Fruit fly (Drosophila melanogaster) whole organism, pupa: Measurements from ENCODE around the gene tkv.

Experiments used
- CG10348 ChIP-seq: fragments of 200-800 bp; sonication (Bioruptor generic); IDR thresholded peaks from 2 replicates; pipeline ENCODE4 v1.3.6; 2022; ENCODE audit warnings: missing biosample characterization, missing genetic modification characterization
- CG12605 ChIP-seq: fragments of 200-800 bp; sonication (Bioruptor generic); IDR thresholded peaks from 2 replicates; pipeline ENCODE4 v1.3.6; 2022; ENCODE audit warnings: missing biosample characterization, missing genetic modification characterization
- CG13204 ChIP-seq: fragments of 200-800 bp; sonication (Bioruptor generic); optimal IDR thresholded peaks from 2 replicates; lab custom pipeline; 2018; ENCODE audit warnings: missing biosample characterization, mild to moderate bottlenecking, missing genetic modification characterization, moderate library complexity
- CG14655 ChIP-seq: fragments of 200-800 bp; sonication (Bioruptor generic); optimal IDR thresholded peaks from 3 replicates; lab custom pipeline; 2017; ENCODE audit warnings: mild to moderate bottlenecking, missing biosample characterization, missing genetic modification reagents, missing genetic modification characterization
- CG15710 ChIP-seq: fragments of 200-800 bp; sonication (Bioruptor generic); optimal IDR thresholded peaks from 2 replicates; lab custom pipeline; 2018; ENCODE audit warnings: missing biosample characterization, mild to moderate bottlenecking, missing genetic modification characterization, moderate library complexity
- CG17806 ChIP-seq: fragments of 200-800 bp; sonication (Bioruptor generic); optimal IDR thresholded peaks from 2 replicates; lab custom pipeline; 2018; ENCODE audit warnings: missing biosample characterization, mild to moderate bottlenecking, missing genetic modification characterization, moderate library complexity
- CG32121 ChIP-seq: fragments of 200-800 bp; sonication (Bioruptor generic); IDR thresholded peaks from 2 replicates; pipeline ENCODE4 v1.3.6; 2022; ENCODE audit warnings: missing biosample characterization, missing genetic modification characterization
- CG34367 ChIP-seq: fragments of 200-800 bp; sonication (Bioruptor generic); optimal IDR thresholded peaks from 2 replicates; lab custom pipeline; 2018; ENCODE audit warnings: missing biosample characterization, mild to moderate bottlenecking, missing genetic modification characterization
- CG4496 ChIP-seq: fragments of 200-800 bp; sonication (Bioruptor generic); IDR thresholded peaks from 3 replicates; pipeline ENCODE4 v1.3.6; 2022; ENCODE audit warnings: missing biosample characterization, missing genetic modification characterization
- CG8159 ChIP-seq: fragments of 200-800 bp; sonication (Bioruptor generic); optimal IDR thresholded peaks from 3 replicates; lab custom pipeline; 2018; ENCODE audit warnings: missing biosample characterization, mild to moderate bottlenecking, missing genetic modification characterization, moderate library complexity
- CG8301 ChIP-seq: fragments of 200-800 bp; sonication (Bioruptor generic); optimal IDR thresholded peaks from 2 replicates; lab custom pipeline; 2018; ENCODE audit warnings: missing biosample characterization, mild to moderate bottlenecking, missing genetic modification characterization
- CG9948 ChIP-seq: fragments of 200-800 bp; sonication (Bioruptor generic); optimal IDR thresholded peaks from 2 replicates; lab custom pipeline; 2018; ENCODE audit warnings: missing biosample characterization, mild to moderate bottlenecking, missing genetic modification characterization, moderate library complexity
- D1 ChIP-seq: fragments of 200-800 bp; sonication (Bioruptor generic); optimal IDR thresholded peaks from 2 replicates; lab custom pipeline; 2018; ENCODE audit warnings: missing biosample characterization, mild to moderate bottlenecking, missing genetic modification characterization, moderate library complexity
- EcR ChIP-seq: fragments of 200-800 bp; sonication (Bioruptor generic); optimal IDR thresholded peaks from 3 replicates; lab custom pipeline; 2019; ENCODE audit warnings: missing biosample characterization, missing genetic modification characterization, mild to moderate bottlenecking, moderate library complexity, missing genetic modification reagents
- Ets98B ChIP-seq: fragments of 200-800 bp; sonication (Bioruptor generic); IDR thresholded peaks from 2 replicates; pipeline ENCODE4 v1.3.6; 2022; ENCODE audit warnings: missing biosample characterization, missing genetic modification characterization
- Pif1A ChIP-seq: fragments of 200-800 bp; sonication (Bioruptor generic); optimal IDR thresholded peaks from 3 replicates; lab custom pipeline; 2016; ENCODE audit warnings: missing biosample characterization, missing genetic modification characterization
- Pif1B ChIP-seq: fragments of 200-800 bp; sonication (Bioruptor generic); optimal IDR thresholded peaks from 3 replicates; lab custom pipeline; 2016; ENCODE audit warnings: missing biosample characterization, missing genetic modification characterization
- Snoo ChIP-seq: fragments of 200-800 bp; sonication (Bioruptor generic); optimal IDR thresholded peaks from 3 replicates; lab custom pipeline; 2017; ENCODE audit warnings: missing biosample characterization, mild to moderate bottlenecking, missing genetic modification characterization, inconsistent platforms
- fd96Ca ChIP-seq: fragments of 200-800 bp; sonication (Bioruptor generic); IDR thresholded peaks from 3 replicates; pipeline ENCODE4 v1.3.6; 2022; ENCODE audit warnings: missing biosample characterization, missing genetic modification characterization
- gl ChIP-seq: fragments of 200-800 bp; sonication (Bioruptor generic); optimal IDR thresholded peaks from 2 replicates; lab custom pipeline; 2018; ENCODE audit warnings: missing biosample characterization, mild to moderate bottlenecking, missing genetic modification characterization
- rn ChIP-seq: fragments of 200-800 bp; sonication (Bioruptor generic); IDR thresholded peaks from 2 replicates; pipeline ENCODE4 v1.3.6; 2022; ENCODE audit warnings: missing biosample characterization, missing genetic modification characterization

tkv gene

DNA sequence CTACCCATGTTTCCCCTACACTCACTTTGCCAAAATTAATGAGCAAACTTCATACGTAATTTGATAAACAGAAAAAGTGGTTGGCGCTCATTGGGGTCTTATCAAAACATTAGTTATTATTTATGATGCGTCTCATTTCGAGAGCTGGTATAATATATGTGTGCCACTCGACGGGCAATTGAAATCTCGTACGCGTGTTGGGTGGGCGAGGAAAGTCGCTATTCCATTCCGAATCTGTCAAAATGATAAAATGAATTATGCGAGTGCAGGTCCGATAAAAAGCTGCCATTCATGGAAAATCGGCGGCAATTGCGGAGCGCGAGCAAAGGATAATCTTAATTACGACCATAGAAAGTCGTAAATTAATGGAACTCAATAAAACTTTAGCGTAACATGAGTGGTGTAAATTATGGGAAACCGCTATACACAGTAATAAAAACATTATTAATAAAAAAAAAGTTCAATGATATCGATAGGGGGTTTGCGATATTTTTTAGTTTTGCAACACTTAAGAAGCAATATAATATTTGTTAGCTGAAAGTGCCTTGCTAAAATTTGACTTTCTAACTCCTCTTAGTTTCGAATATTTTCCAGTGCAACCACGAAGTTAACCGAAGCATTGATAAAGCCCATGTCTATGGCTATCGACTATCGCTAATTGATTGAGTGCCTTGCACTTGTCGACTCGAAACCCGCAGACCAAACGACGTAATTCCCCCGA is 28.8 kb downstream of the tkv start:
- TF ChIP-seq CG34367 (tag; lab: Kevin White, UChicago) (no peak), CG8159 (tag; lab: Kevin White, UChicago) (no peak), CG17806 (tag; lab: Kevin White, UChicago) (no peak), Pif1B (no peak), Pif1A (GFP tag; lab: Kevin White, UChicago) (no peak), CG13204 (GFP tag; lab: Kevin White, UChicago) (no peak), CG14655 (GFP tag; lab: Kevin White, UChicago) (no peak), CG10348 (GFP tag; lab: Robert Waterston, UW) (no peak), rn (GFP tag; lab: Robert Waterston, UW) (no peak), CG32121 (0 out of 2 replicates have a peak, but pooled peaks have one; percentile 37), gl (tag; lab: Kevin White, UChicago) (no peak), EcR (GFP tag; lab: Kevin White, UChicago) (no peak), CG8301 (no peak), fd96Ca (GFP tag; lab: Robert Waterston, UW) (no peak), D1 (tag; lab: Kevin White, UChicago) (no peak), CG9948 (tag; lab: Kevin White, UChicago) (no peak), CG4496 (GFP tag; lab: Robert Waterston, UW) (peak; percentile 31; the same call in 1 of the 3 replicates), Ets98B (peak; percentile 16; the same call in 1 of the 2 replicates)

DNA sequence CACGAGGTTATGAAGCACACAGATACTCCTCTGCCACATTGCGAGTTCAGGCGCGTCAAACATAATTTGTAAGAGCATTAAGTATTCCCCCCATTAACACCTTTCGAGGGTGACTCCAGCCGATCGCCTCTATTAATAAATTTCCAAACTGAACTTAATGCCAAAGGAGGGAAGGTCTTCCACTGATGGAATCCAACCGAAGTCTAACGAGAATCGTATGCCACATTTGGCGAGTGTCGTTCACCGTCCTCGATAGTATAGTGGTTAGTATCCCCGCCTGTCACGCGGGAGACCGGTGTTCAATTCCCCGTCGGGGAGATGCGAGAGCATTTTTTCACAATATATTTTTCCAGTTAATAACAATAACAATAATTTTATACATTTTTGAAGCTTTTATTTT is 30.7 kb downstream of the tkv start:
- TF ChIP-seq Snoo (tag; lab: Kevin White, UChicago) = no peak
- TF ChIP-seq CG12605 (GFP tag; lab: Robert Waterston, UW) = no peak

DNA sequence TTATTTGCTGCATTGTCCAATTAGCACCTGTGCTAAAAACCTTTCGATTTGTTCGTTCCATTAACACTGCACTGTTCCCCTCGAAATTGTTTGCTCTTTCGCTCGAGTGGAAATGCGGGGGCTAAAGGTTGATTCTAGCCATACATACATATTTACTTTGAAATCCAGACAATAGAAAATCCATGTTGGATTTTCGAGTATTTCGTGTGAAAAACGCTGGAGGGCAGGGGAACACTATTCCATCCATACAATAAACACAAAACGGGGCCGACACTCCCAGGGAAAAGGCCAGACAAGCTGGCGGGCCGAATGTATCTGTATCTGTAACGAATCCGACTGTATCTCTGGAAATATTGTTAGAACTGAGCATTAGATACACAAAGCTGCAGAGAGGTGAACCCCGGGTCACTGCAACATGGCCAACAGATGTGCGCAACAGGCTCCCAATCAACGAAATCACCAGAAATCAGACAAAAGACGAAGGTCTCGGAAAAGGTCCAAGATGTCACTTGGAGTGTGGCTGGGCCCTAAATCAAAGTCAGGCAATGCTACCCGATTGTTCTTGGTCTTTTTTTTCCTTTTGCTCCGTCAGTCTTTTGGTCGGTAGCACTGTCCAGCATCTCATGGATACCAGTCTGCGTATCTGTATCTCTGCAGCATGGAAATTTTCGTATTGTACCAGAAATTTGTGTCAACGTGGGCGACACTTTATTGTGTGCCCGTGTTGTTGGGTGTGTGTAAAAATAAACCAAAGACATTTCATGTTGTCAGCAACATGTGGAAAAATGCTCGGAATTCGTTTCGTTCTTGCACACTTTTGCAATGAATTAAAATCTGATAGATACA is 31.5 kb downstream of the tkv start:
- TF ChIP-seq Pif1B (no peak), EcR (GFP tag; lab: Kevin White, UChicago) (no peak), rn (GFP tag; lab: Robert Waterston, UW) (no peak), CG8301 (no peak), CG13204 (GFP tag; lab: Kevin White, UChicago) (no peak), CG34367 (tag; lab: Kevin White, UChicago) (no peak), Pif1A (GFP tag; lab: Kevin White, UChicago) (no peak), Snoo (tag; lab: Kevin White, UChicago) (no peak), CG17806 (tag; lab: Kevin White, UChicago) (no peak), Ets98B (no peak), CG32121 (no peak), CG14655 (GFP tag; lab: Kevin White, UChicago) (no peak), fd96Ca (GFP tag; lab: Robert Waterston, UW) (no peak), CG9948 (tag; lab: Kevin White, UChicago) (no peak), CG4496 (GFP tag; lab: Robert Waterston, UW) (no peak), gl (tag; lab: Kevin White, UChicago) (no peak), CG8159 (tag; lab: Kevin White, UChicago) (no peak)

DNA sequence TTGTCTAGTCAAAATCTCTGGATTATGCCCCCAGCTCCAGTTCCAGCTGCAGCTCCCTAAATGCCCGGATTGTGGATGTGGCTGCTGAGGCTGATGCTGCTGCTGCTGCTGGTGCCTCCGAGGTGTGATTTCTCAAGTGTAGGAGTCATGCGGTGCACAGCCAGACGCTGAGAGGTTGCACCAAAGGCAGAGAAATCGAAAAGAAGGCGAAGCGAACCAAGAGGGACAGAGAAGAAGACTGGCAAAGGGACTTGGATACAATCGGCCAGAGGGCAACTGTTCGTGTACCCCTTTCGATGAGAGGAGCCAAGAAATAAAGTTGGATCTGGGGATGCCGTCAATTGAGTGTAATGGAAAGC is 32.6 kb downstream of the tkv start:
- TF ChIP-seq CG13204 (GFP tag; lab: Kevin White, UChicago) = peak; percentile 43
- TF ChIP-seq Pif1A (GFP tag; lab: Kevin White, UChicago) = no peak
- peak; percentile 38 for TF ChIP-seq EcR (GFP tag; lab: Kevin White, UChicago)
- TF ChIP-seq rn (GFP tag; lab: Robert Waterston, UW) = no peak
- no peak for TF ChIP-seq Pif1B
- no peak for TF ChIP-seq CG17806 (tag; lab: Kevin White, UChicago)
- no peak for TF ChIP-seq gl (tag; lab: Kevin White, UChicago)
- TF ChIP-seq CG4496 (GFP tag; lab: Robert Waterston, UW) = no peak
- TF ChIP-seq, all 21 proteins: peak for 2

DNA sequence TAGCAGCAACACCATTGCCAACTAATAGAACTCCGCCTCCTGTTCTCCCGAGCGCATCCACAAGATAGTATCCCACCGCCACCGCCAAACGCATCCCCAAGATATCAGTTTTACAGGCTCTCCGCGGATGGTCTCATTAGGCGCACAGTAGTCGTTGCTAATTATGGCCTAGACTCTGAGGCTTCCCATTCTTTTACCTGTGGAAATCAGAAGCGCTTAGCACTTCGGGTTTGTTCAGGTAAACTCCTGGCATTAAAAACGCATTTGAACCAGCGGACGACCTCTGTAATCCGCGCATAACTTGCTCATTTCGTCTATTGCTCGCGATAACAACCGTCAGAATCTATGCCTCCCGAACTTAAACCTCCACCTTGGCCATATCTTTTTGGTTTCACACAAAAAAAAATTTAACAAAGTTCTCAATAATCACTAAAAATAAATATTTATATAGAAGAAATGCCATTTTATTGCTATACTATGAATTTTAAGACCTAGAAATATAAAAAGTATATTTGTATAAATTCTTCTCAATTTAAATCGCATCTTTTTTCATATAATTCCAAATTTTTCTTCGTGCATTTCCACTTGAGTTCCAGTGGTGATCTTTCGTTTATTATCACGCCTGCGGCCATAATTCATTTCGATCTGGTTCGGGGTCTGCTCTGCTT is 33.2 kb downstream of the tkv start:
- TF ChIP-seq Snoo (tag; lab: Kevin White, UChicago) = no peak
- peak; percentile 61 for TF ChIP-seq CG15710 (tag; lab: Kevin White, UChicago)
- no peak for TF ChIP-seq CG14655 (GFP tag; lab: Kevin White, UChicago)
- peak; percentile 1 for TF ChIP-seq CG34367 (tag; lab: Kevin White, UChicago)
- TF ChIP-seq EcR (GFP tag; lab: Kevin White, UChicago) = no peak
- TF ChIP-seq CG17806 (tag; lab: Kevin White, UChicago) = peak; percentile 56
- TF ChIP-seq CG8159 (tag; lab: Kevin White, UChicago) = peak; percentile 71
- no peak for TF ChIP-seq Ets98B
- TF ChIP-seq Pif1A (GFP tag; lab: Kevin White, UChicago) = peak; percentile 12
- TF ChIP-seq CG4496 (GFP tag; lab: Robert Waterston, UW) = no peak
- no peak for TF ChIP-seq CG13204 (GFP tag; lab: Kevin White, UChicago)
- TF ChIP-seq fd96Ca (GFP tag; lab: Robert Waterston, UW) = no peak
- TF ChIP-seq CG9948 (tag; lab: Kevin White, UChicago) = peak; percentile 57
- peak; percentile 6 for TF ChIP-seq CG8301
- TF ChIP-seq gl (tag; lab: Kevin White, UChicago) = no peak
